Worm (Caenorhabditis elegans) whole organism, L2 larva: ENCODE results near the gene T25B9.4.

Source experiments
- aly-2 ChIP-seq: fragments of 150-350 bp; optimal IDR thresholded peaks from 2 replicates; lab custom pipeline; 2014; ENCODE audit warnings: missing biosample characterization, missing genetic modification characterization
- blmp-1 ChIP-seq: sonication (generic microtip); optimal IDR thresholded peaks from 2 replicates; lab custom pipeline; 2017; ENCODE audit warnings: missing genetic modification characterization, mild to moderate bottlenecking, missing compliant biosample characterization, antibody characterized with exemption, moderate library complexity; ENCODE audit not compliant: insufficient read depth
- elt-3 ChIP-seq: sonication (generic microtip); optimal IDR thresholded peaks from 2 replicates; lab custom pipeline; 2017; ENCODE audit warnings: missing biosample characterization, missing genetic modification characterization
- fos-1 ChIP-seq: fragments of 150-350 bp; optimal IDR thresholded peaks from 2 replicates; lab custom pipeline; 2014; ENCODE audit warnings: missing biosample characterization, missing genetic modification characterization
- lin-13 ChIP-seq: fragments of 150-350 bp; optimal IDR thresholded peaks from 2 replicates; lab custom pipeline; 2014; ENCODE audit warnings: missing biosample characterization, missing genetic modification reagents, missing genetic modification characterization
- nhr-11 ChIP-seq: fragments of 150-350 bp; optimal IDR thresholded peaks from 2 replicates; lab custom pipeline; 2014; ENCODE audit warnings: missing biosample characterization, missing genetic modification characterization
- nhr-23 ChIP-seq: fragments of 150-350 bp; optimal IDR thresholded peaks from 2 replicates; lab custom pipeline; 2014; ENCODE audit warnings: missing biosample characterization, missing genetic modification reagents, missing genetic modification characterization
- unc-62 ChIP-seq: fragments of 150-350 bp; optimal IDR thresholded peaks from 2 replicates; lab custom pipeline; 2014; ENCODE audit warnings: missing biosample characterization, missing genetic modification reagents, missing genetic modification characterization

- no peak for TF ChIP-seq lin-13 (GFP tag; lab: Kevin White, UChicago)
- no peak for TF ChIP-seq nhr-11 (tag; lab: Kevin White, UChicago)
- TF ChIP-seq nhr-23 (tag; lab: Kevin White, UChicago) = no peak
- TF ChIP-seq aly-2 (tag; lab: Kevin White, UChicago) = no peak
- no peak for TF ChIP-seq unc-62 (GFP tag; lab: Kevin White, UChicago)
- no peak for TF ChIP-seq blmp-1 (tag; lab: Kevin White, UChicago)
- TF ChIP-seq fos-1 = peak; percentile 43
- TF ChIP-seq elt-3 (tag; lab: Kevin White, UChicago) = no peak
Measured at ce11 chrIV:10714594-10714993, 42.9 kb downstream of the T25B9.4 start.
